Worm (Caenorhabditis elegans) whole organism, L3 larva: ENCODE results near the gene ncam-1.

Source experiments
- ama-1 ChIP-seq: fragments of 150-350 bp; optimal IDR thresholded peaks from 2 replicates; lab custom pipeline; 2018
- ceh-82 ChIP-seq: fragments of 150-350 bp; optimal IDR thresholded peaks from 2 replicates; lab custom pipeline; 2014; ENCODE audit warnings: missing biosample characterization, missing genetic modification characterization
- egl-27 ChIP-seq: sonication (generic microtip); optimal IDR thresholded peaks from 4 replicates; lab custom pipeline; 2017; ENCODE audit warnings: missing biosample characterization, missing genetic modification reagents, missing genetic modification characterization
- fos-1 ChIP-seq: fragments of 150-350 bp; optimal IDR thresholded peaks from 2 replicates; lab custom pipeline; 2014; ENCODE audit warnings: missing biosample characterization, missing genetic modification characterization
- lsy-12 ChIP-seq: sonication (generic microtip); optimal IDR thresholded peaks from 2 replicates; lab custom pipeline; 2016; ENCODE audit warnings: mild to moderate bottlenecking, missing genetic modification characterization, missing compliant biosample characterization
- mml-1 ChIP-seq: fragments of 150-350 bp; sonication (generic microtip); optimal IDR thresholded peaks from 3 replicates; lab custom pipeline; 2014; ENCODE audit warnings: missing biosample characterization, missing genetic modification characterization
- nhr-43 ChIP-seq: sonication (generic microtip); optimal IDR thresholded peaks from 2 replicates; lab custom pipeline; 2016; ENCODE audit warnings: mild to moderate bottlenecking, missing genetic modification characterization, missing compliant biosample characterization; ENCODE audit not compliant: poor library complexity, severe bottlenecking
- nhr-77 ChIP-seq: fragments of 150-350 bp; optimal IDR thresholded peaks from 2 replicates; lab custom pipeline; 2014; ENCODE audit warnings: missing biosample characterization, missing genetic modification characterization
- snpc-4 ChIP-seq: fragments of 150-350 bp; optimal IDR thresholded peaks from 2 replicates; lab custom pipeline; 2014; ENCODE audit warnings: missing biosample characterization, missing genetic modification characterization
- unc-39 ChIP-seq: sonication (generic microtip); optimal IDR thresholded peaks from 4 replicates; lab custom pipeline; 2017; ENCODE audit warnings: missing biosample characterization, missing genetic modification characterization
- ztf-4 ChIP-seq: fragments of 150-350 bp; optimal IDR thresholded peaks from 2 replicates; lab custom pipeline; 2014; ENCODE audit warnings: missing biosample characterization, missing genetic modification characterization

DNA sequence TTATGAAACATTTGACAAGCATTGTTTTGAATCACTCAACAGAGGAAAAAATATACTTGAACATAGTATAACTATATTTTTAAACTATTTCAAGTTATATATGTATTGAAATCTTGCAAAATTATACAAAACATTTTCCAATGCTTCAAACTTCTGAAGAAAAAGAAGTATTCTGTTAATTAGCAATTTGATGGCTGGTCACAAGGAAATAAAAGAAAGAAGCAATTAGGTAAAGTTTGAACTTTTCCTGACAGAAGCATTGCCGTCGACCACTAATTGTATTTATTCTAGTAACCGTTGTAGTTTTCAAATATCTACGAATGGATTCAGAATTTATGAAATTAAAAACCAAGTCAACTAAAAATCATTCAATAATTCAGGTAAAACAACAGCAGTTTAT lies 3.1 kb upstream of the ncam-1 start:
- TF ChIP-seq ama-1 (lab: Kevin White, UChicago) = no peak
- TF ChIP-seq fos-1 (tag; lab: Kevin White, UChicago) = no peak
- TF ChIP-seq lsy-12 (tag; lab: Kevin White, UChicago) = no peak
- TF ChIP-seq ztf-4 (tag; lab: Kevin White, UChicago) = no peak
- no peak for TF ChIP-seq egl-27 (tag; lab: Kevin White, UChicago)
- no peak for TF ChIP-seq snpc-4
- no peak for TF ChIP-seq nhr-43 (tag; lab: Kevin White, UChicago)
- TF ChIP-seq mml-1 = no peak
- TF ChIP-seq unc-39 = no peak
- TF ChIP-seq nhr-77 (tag; lab: Kevin White, UChicago) = no peak
- no peak for TF ChIP-seq ceh-82
